Worm (Caenorhabditis elegans) whole organism, L4 larva: ENCODE results near the gene uda-1.

Experiments
- F37D6.2 ChIP-seq: sonication (generic microtip); optimal IDR thresholded peaks from 2 replicates; lab custom pipeline; 2016; ENCODE audit warnings: mild to moderate bottlenecking, missing genetic modification characterization, missing compliant biosample characterization
- Y48G9A.11 ChIP-seq: fragments of 200-800 bp; sonication (Bioruptor generic); IDR thresholded peaks from 2 replicates; pipeline ENCODE4 v1.3.6; 2022; ENCODE audit warnings: missing genetic modification reagents, missing genetic modification characterization, missing compliant biosample characterization
- Y5F2A.4 ChIP-seq: fragments of 200-800 bp; sonication (Bioruptor generic); optimal IDR thresholded peaks from 2 replicates; lab custom pipeline; 2018; ENCODE audit warnings: mild to moderate bottlenecking, missing genetic modification characterization, missing compliant biosample characterization
- Y75B8A.6 ChIP-seq: fragments of 200-800 bp; sonication (Bioruptor generic); IDR thresholded peaks from 2 replicates; pipeline ENCODE4 v1.3.6; 2022; ENCODE audit warnings: missing genetic modification reagents, missing genetic modification characterization, missing compliant biosample characterization
- ZK337.2 ChIP-seq: fragments of 200-800 bp; sonication (Bioruptor generic); IDR thresholded peaks from 2 replicates; pipeline ENCODE4 v1.3.6; 2022; ENCODE audit warnings: missing genetic modification reagents, missing genetic modification characterization, missing compliant biosample characterization
- aha-1 ChIP-seq: fragments of 150-350 bp; peaks from one replicate; lab custom pipeline; 2014; ENCODE audit warnings: missing biosample characterization, missing genetic modification characterization
- aly-2 ChIP-seq: sonication (generic microtip); optimal IDR thresholded peaks from 2 replicates; lab custom pipeline; 2018; ENCODE audit warnings: missing biosample characterization, missing genetic modification characterization
- arid-1 ChIP-seq: fragments of 200-800 bp; sonication (Bioruptor generic); conservative IDR thresholded peaks from 2 replicates; pipeline ENCODE4 v1.3.6; 2022; ENCODE audit warnings: missing genetic modification reagents, missing genetic modification characterization, missing compliant biosample characterization
- ceh-28 ChIP-seq: fragments of 150-350 bp; optimal IDR thresholded peaks from 2 replicates; lab custom pipeline; 2014; ENCODE audit warnings: missing biosample characterization, missing genetic modification reagents, missing genetic modification characterization
- ceh-32 ChIP-seq: sonication (generic microtip); optimal IDR thresholded peaks from 2 replicates; lab custom pipeline; 2016; ENCODE audit warnings: mild to moderate bottlenecking, missing genetic modification characterization, missing compliant biosample characterization; ENCODE audit not compliant: poor library complexity
- ces-1 ChIP-seq: fragments of 150-350 bp; sonication (generic microtip); optimal IDR thresholded peaks from 4 replicates; lab custom pipeline; 2014; ENCODE audit warnings: missing biosample characterization, missing genetic modification reagents, missing genetic modification characterization
- cey-2 ChIP-seq: sonication (generic microtip); optimal IDR thresholded peaks from 3 replicates; lab custom pipeline; 2017; ENCODE audit warnings: missing genetic modification characterization, mild to moderate bottlenecking, missing compliant biosample characterization, antibody characterized with exemption, borderline replicate concordance; ENCODE audit not compliant: insufficient read depth
- ctbp-1 ChIP-seq: fragments of 200-800 bp; sonication (Bioruptor generic); IDR thresholded peaks from 2 replicates; pipeline ENCODE4 v1.3.6; 2022; ENCODE audit warnings: missing genetic modification reagents, missing genetic modification characterization, missing compliant biosample characterization
- daf-16 ChIP-seq, 3 experiments: sonication (generic microtip); optimal IDR thresholded peaks; 2 replicates each; lab custom pipeline; 2016 to 2017; ENCODE audit warnings: missing genetic modification characterization in 3 of 3, missing genetic modification reagents in 3 of 3, mild to moderate bottlenecking in 2 of 3, missing compliant biosample characterization in 2 of 3, missing biosample characterization in 1 of 3, moderate library complexity in 1 of 3
- daf-19 ChIP-seq: fragments of 200-800 bp; sonication (Bioruptor generic); conservative IDR thresholded peaks from 2 replicates; pipeline ENCODE4 v1.3.6; 2022; ENCODE audit warnings: missing genetic modification characterization, missing compliant biosample characterization
- dmd-8 ChIP-seq: fragments of 200-800 bp; sonication (Bioruptor generic); IDR thresholded peaks from 2 replicates; pipeline ENCODE4 v1.3.6; 2022; ENCODE audit warnings: missing genetic modification characterization, missing compliant biosample characterization
- dpl-1 ChIP-seq: fragments of 150-350 bp; optimal IDR thresholded peaks from 2 replicates; lab custom pipeline; 2014; ENCODE audit warnings: missing biosample characterization, missing genetic modification reagents, missing genetic modification characterization
- duxl-1 ChIP-seq: sonication (generic microtip); optimal IDR thresholded peaks from 2 replicates; lab custom pipeline; 2016; ENCODE audit warnings: mild to moderate bottlenecking, missing genetic modification characterization, moderate library complexity, missing compliant biosample characterization; ENCODE audit not compliant: poor library complexity
- dve-1 ChIP-seq: sonication (generic microtip); optimal IDR thresholded peaks from 2 replicates; lab custom pipeline; 2017; ENCODE audit warnings: antibody characterized with exemption, mild to moderate bottlenecking, missing genetic modification characterization, missing compliant biosample characterization; ENCODE audit not compliant: insufficient read depth
- egl-27 ChIP-seq: sonication (generic microtip); optimal IDR thresholded peaks from 3 replicates; lab custom pipeline; 2017; ENCODE audit warnings: missing biosample characterization, missing genetic modification reagents, missing genetic modification characterization
- hif-1 ChIP-seq, 2 experiments: sonication (generic microtip); optimal IDR thresholded peaks; 2 replicates each; lab custom pipeline; 2016 to 2017; ENCODE audit warnings: missing compliant biosample characterization in 2 of 2, missing genetic modification characterization in 2 of 2, missing genetic modification reagents in 2 of 2, missing genotype in 2 of 2, mild to moderate bottlenecking in 1 of 2
- hlh-11 ChIP-seq: fragments of 200-800 bp; sonication (Bioruptor generic); optimal IDR thresholded peaks from 2 replicates; lab custom pipeline; 2018; ENCODE audit warnings: mild to moderate bottlenecking, missing genetic modification characterization, missing compliant biosample characterization
- hlh-30 ChIP-seq: sonication (generic microtip); optimal IDR thresholded peaks from 2 replicates; lab custom pipeline; 2017; ENCODE audit warnings: antibody characterized with exemption, mild to moderate bottlenecking, missing genetic modification characterization, missing compliant biosample characterization; ENCODE audit not compliant: insufficient read depth
- hmg-1.1 ChIP-seq: fragments of 200-800 bp; sonication (Bioruptor generic); IDR thresholded peaks from 2 replicates; pipeline ENCODE4 v1.3.6; 2022; ENCODE audit warnings: missing genetic modification reagents, missing genetic modification characterization, missing compliant biosample characterization
- lim-7 ChIP-seq: fragments of 200-800 bp; sonication (Bioruptor generic); IDR thresholded peaks from 2 replicates; pipeline ENCODE4 v1.3.6; 2022; ENCODE audit warnings: missing genetic modification characterization, missing compliant biosample characterization
- lin-13 ChIP-seq: fragments of 150-350 bp; optimal IDR thresholded peaks from 2 replicates; lab custom pipeline; 2014; ENCODE audit warnings: missing biosample characterization, missing genetic modification reagents, missing genetic modification characterization
- lin-29 ChIP-seq: fragments of 200-800 bp; sonication (Bioruptor generic); IDR thresholded peaks from 2 replicates; pipeline ENCODE4 v1.3.6; 2022; ENCODE audit warnings: missing genetic modification reagents, missing genetic modification characterization, missing compliant biosample characterization
- lin-38 ChIP-seq: fragments of 200-800 bp; sonication (Bioruptor generic); IDR thresholded peaks from 2 replicates; pipeline ENCODE4 v1.3.6; 2022; ENCODE audit warnings: missing genetic modification reagents, missing genetic modification characterization, missing compliant biosample characterization
- lsy-2 ChIP-seq, 2 experiments: fragments of 150-350 bp in 1 of 2; sonication (generic microtip) in 1 of 2; optimal IDR thresholded peaks; 2 replicates each; lab custom pipeline; 2014 to 2017; ENCODE audit warnings: missing biosample characterization in 2 of 2, missing genetic modification characterization in 2 of 2
- madf-5 ChIP-seq, 2 experiments: fragments of 200-800 bp; sonication (Bioruptor generic); IDR thresholded peaks; 2 replicates each; pipeline ENCODE4 v1.3.6; 2022; ENCODE audit warnings: missing compliant biosample characterization in 2 of 2, missing genetic modification characterization in 2 of 2
- madf-9 ChIP-seq: fragments of 200-800 bp; sonication (Bioruptor generic); conservative IDR thresholded peaks from 2 replicates; pipeline ENCODE4 v1.3.6; 2022; ENCODE audit warnings: missing genetic modification reagents, missing genetic modification characterization, missing compliant biosample characterization
- mep-1 ChIP-seq: fragments of 150-350 bp; sonication (generic microtip); optimal IDR thresholded peaks from 3 replicates; lab custom pipeline; 2014; ENCODE audit warnings: missing biosample characterization, missing genetic modification characterization
- mxl-3 ChIP-seq: fragments of 200-800 bp; sonication (Bioruptor generic); optimal IDR thresholded peaks from 2 replicates; lab custom pipeline; 2018; ENCODE audit warnings: mild to moderate bottlenecking, missing genetic modification characterization, missing compliant biosample characterization
- nhr-102 ChIP-seq: sonication (generic microtip); optimal IDR thresholded peaks from 2 replicates; lab custom pipeline; 2016; ENCODE audit warnings: mild to moderate bottlenecking, missing genetic modification characterization, moderate library complexity, missing compliant biosample characterization
- nhr-11 ChIP-seq: fragments of 150-350 bp; optimal IDR thresholded peaks from 2 replicates; lab custom pipeline; 2014; ENCODE audit warnings: missing biosample characterization, missing genetic modification characterization
- nhr-111 ChIP-seq: fragments of 200-800 bp; sonication (Bioruptor generic); optimal IDR thresholded peaks from 2 replicates; lab custom pipeline; 2018; ENCODE audit warnings: mild to moderate bottlenecking, missing genetic modification characterization, missing compliant biosample characterization
- nhr-237 ChIP-seq: sonication (generic microtip); optimal IDR thresholded peaks from 2 replicates; lab custom pipeline; 2017; ENCODE audit warnings: missing biosample characterization, missing genetic modification characterization
- nhr-25 ChIP-seq: sonication (generic microtip); optimal IDR thresholded peaks from 2 replicates; lab custom pipeline; 2017; ENCODE audit warnings: missing genetic modification characterization, mild to moderate bottlenecking, missing compliant biosample characterization, antibody characterized with exemption, moderate library complexity, borderline replicate concordance; ENCODE audit not compliant: insufficient read depth
- nhr-28 ChIP-seq: fragments of 150-350 bp; optimal IDR thresholded peaks from 2 replicates; lab custom pipeline; 2014; ENCODE audit warnings: missing biosample characterization, missing genetic modification characterization
- nhr-6 ChIP-seq: fragments of 150-350 bp; optimal IDR thresholded peaks from 2 replicates; lab custom pipeline; 2014; ENCODE audit warnings: missing biosample characterization, missing genetic modification characterization
- nhr-77 ChIP-seq: fragments of 150-350 bp; optimal IDR thresholded peaks from 2 replicates; lab custom pipeline; 2014; ENCODE audit warnings: missing biosample characterization, missing genetic modification characterization
- pqm-1 ChIP-seq: sonication (generic microtip); optimal IDR thresholded peaks from 2 replicates; lab custom pipeline; 2017; ENCODE audit warnings: missing biosample characterization, missing genetic modification characterization
- sdz-12 ChIP-seq: fragments of 200-800 bp; sonication (Bioruptor generic); optimal IDR thresholded peaks from 2 replicates; lab custom pipeline; 2018; ENCODE audit warnings: mild to moderate bottlenecking, missing genetic modification characterization, missing compliant biosample characterization
- skn-1 ChIP-seq: fragments of 150-350 bp; optimal IDR thresholded peaks from 2 replicates; lab custom pipeline; 2014; ENCODE audit warnings: missing biosample characterization, missing genetic modification characterization
- spr-3 ChIP-seq: fragments of 200-800 bp; sonication (Bioruptor generic); optimal IDR thresholded peaks from 2 replicates; lab custom pipeline; 2018; ENCODE audit warnings: mild to moderate bottlenecking, missing genetic modification characterization, missing compliant biosample characterization
- zag-1 ChIP-seq: fragments of 150-350 bp; optimal IDR thresholded peaks from 2 replicates; lab custom pipeline; 2014; ENCODE audit warnings: missing biosample characterization, missing genetic modification characterization
- zfp-3 ChIP-seq: fragments of 200-800 bp; sonication (Bioruptor generic); conservative IDR thresholded peaks from 2 replicates; pipeline ENCODE4 v1.3.6; 2022; ENCODE audit warnings: missing genetic modification reagents, missing genetic modification characterization, missing compliant biosample characterization
- ztf-7 ChIP-seq: fragments of 150-350 bp; optimal IDR thresholded peaks from 2 replicates; lab custom pipeline; 2014; ENCODE audit warnings: missing biosample characterization, missing genetic modification characterization

uda-1 gene

ce11 chrV:10037040-10037439, 32.5 kb downstream of the uda-1 start, which contains the start of gene F57A8.1 (continued):
- no peak for TF ChIP-seq Y75B8A.6 (GFP tag; lab: Robert Waterston, UW)

ce11 chrV:10039837-10040236, 35.3 kb downstream of the uda-1 start:
- TF ChIP-seq Y48G9A.11 (GFP tag; lab: Robert Waterston, UW) = no peak
- TF ChIP-seq lin-38 (GFP tag; lab: Robert Waterston, UW) = no peak; the same call in 1 of the 2 replicates
- peak; percentile 30 for TF ChIP-seq dpl-1 (GFP tag; lab: Kevin White, UChicago)
- peak in 1 of 2 experiments; percentile 6 for TF ChIP-seq daf-16 (GFP tag; optimal IDR thresholded peaks at IDR 0.05; lab: Kevin White, UChicago)
- TF ChIP-seq daf-16 (tag; optimal IDR thresholded peaks at IDR 0.05; lab: Kevin White, UChicago) = peak; percentile 74
- no peak for TF ChIP-seq madf-5 (GFP tag; IDR thresholded peaks at IDR 0.05; lab: Robert Waterston, UW)
- no peak for TF ChIP-seq skn-1 (tag; lab: Kevin White, UChicago)
- no peak for TF ChIP-seq F37D6.2
- peak; percentile 70 for TF ChIP-seq nhr-6 (tag; lab: Kevin White, UChicago)
- TF ChIP-seq egl-27 (tag; lab: Kevin White, UChicago) = no peak
- no peak for TF ChIP-seq ces-1 (GFP tag; lab: Kevin White, UChicago)
- TF ChIP-seq dve-1 (tag; lab: Kevin White, UChicago) = peak; percentile 91
- peak; percentile 43; the same call in 1 of the 2 replicates for TF ChIP-seq arid-1
- TF ChIP-seq nhr-102 (tag; lab: Kevin White, UChicago) = peak; percentile 54
- TF ChIP-seq nhr-25 (tag; lab: Kevin White, UChicago) = peak; percentile 1
- TF ChIP-seq cey-2 = no peak
- TF ChIP-seq lin-29 (GFP tag; lab: Robert Waterston, UW) = no peak
- TF ChIP-seq sdz-12 (GFP tag; lab: Kevin White, UChicago) = no peak
- TF ChIP-seq nhr-28 (tag; lab: Kevin White, UChicago) = peak; percentile 90
- TF ChIP-seq lsy-2 (tag; optimal IDR thresholded peaks at IDR 0.05; lab: Kevin White, UChicago) = peak; percentile 68 to 88
- TF ChIP-seq pqm-1 (tag; lab: Kevin White, UChicago) = peak; percentile 58
- TF ChIP-seq mxl-3 (GFP tag; lab: Kevin White, UChicago) = peak; percentile 68
- no peak for TF ChIP-seq daf-19 (GFP tag; lab: Robert Waterston, UW)
- TF ChIP-seq ZK337.2 (GFP tag; lab: Robert Waterston, UW) = no peak
- no peak for TF ChIP-seq zag-1 (tag; lab: Kevin White, UChicago)
- no peak for TF ChIP-seq Y5F2A.4 (GFP tag; lab: Kevin White, UChicago)
- TF ChIP-seq aly-2 = no peak
- no peak for TF ChIP-seq nhr-111 (GFP tag; lab: Kevin White, UChicago)
- peak; percentile 31 for TF ChIP-seq ztf-7 (tag; lab: Kevin White, UChicago)
- no peak for TF ChIP-seq ceh-28
- peak; percentile 39 for TF ChIP-seq spr-3
- TF ChIP-seq lin-13 (GFP tag; lab: Kevin White, UChicago) = peak; percentile 70
- peak; percentile 97 for TF ChIP-seq aha-1
- peak in 1 of 2 experiments; percentile 44 for TF ChIP-seq hif-1 (tag; optimal IDR thresholded peaks at IDR 0.05; lab: Kevin White, UChicago)
- TF ChIP-seq nhr-11 (tag; lab: Kevin White, UChicago) = no peak
- TF ChIP-seq nhr-237 (tag; lab: Kevin White, UChicago) = no peak
- no peak for TF ChIP-seq duxl-1 (tag; lab: Kevin White, UChicago)
- TF ChIP-seq hmg-1.1 = peak; percentile 82
- TF ChIP-seq mep-1 (tag; lab: Kevin White, UChicago) = peak; percentile 89
- TF ChIP-seq nhr-77 (tag; lab: Kevin White, UChicago) = peak; percentile 65
- TF ChIP-seq ctbp-1 (GFP tag; lab: Robert Waterston, UW) = peak; percentile 60; the same call in 1 of the 2 replicates
- no peak for TF ChIP-seq dmd-8 (GFP tag; lab: Robert Waterston, UW)
- TF ChIP-seq madf-9 (GFP tag; lab: Robert Waterston, UW) = no peak; the same call in 1 of the 2 replicates
- TF ChIP-seq hlh-11 (tag; lab: Kevin White, UChicago) = peak; percentile 91
- no peak for TF ChIP-seq lim-7 (GFP tag; lab: Robert Waterston, UW)
- peak; percentile 20 for TF ChIP-seq ceh-32 (tag; lab: Kevin White, UChicago)
- TF ChIP-seq hlh-30 (tag; lab: Kevin White, UChicago) = peak; percentile 80
- no peak for TF ChIP-seq zfp-3 (GFP tag; lab: Robert Waterston, UW)
